Worm (Caenorhabditis elegans) whole organism, young adult: ENCODE results near the gene oac-22.

Experiments
- Y56A3A.18 ChIP-seq: fragments of 200-800 bp; sonication (Bioruptor generic); IDR thresholded peaks from 2 replicates; pipeline ENCODE4 v1.3.6; 2022; ENCODE audit warnings: missing genetic modification reagents, missing genetic modification characterization, missing compliant biosample characterization
- aptf-3 ChIP-seq: fragments of 200-800 bp; sonication (Bioruptor generic); IDR thresholded peaks from 2 replicates; pipeline ENCODE4 v1.3.6; 2022; ENCODE audit warnings: missing genetic modification characterization, missing compliant biosample characterization
- unc-62 ChIP-seq: fragments of 150-350 bp; optimal IDR thresholded peaks from 2 replicates; lab custom pipeline; 2014; ENCODE audit warnings: missing biosample characterization, missing genetic modification reagents, missing genetic modification characterization

DNA sequence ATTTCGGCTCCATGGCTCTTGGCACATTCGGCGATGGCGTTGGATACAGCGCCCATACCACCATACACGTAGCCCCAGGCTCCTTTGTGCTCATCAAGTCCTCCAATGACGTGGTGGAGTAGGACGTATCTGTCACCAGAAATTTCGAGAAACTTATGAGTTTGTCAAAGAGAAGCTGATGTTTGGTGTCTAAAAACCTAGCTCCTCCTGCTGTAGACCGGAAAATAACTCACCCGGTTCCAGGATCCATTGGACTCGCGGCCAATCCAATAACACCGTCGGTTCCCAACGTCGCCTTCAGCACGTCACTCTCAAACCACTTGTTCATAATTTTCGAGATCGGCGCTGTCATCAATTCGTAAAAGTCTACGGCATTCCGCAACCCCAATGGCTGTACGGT is 8.5 kb upstream of the oac-22 start:
- no peak for TF ChIP-seq aptf-3 (GFP tag; lab: Robert Waterston, UW)
- no peak for TF ChIP-seq unc-62 (GFP tag; lab: Kevin White, UChicago)
- no peak for TF ChIP-seq Y56A3A.18 (GFP tag; lab: Robert Waterston, UW)
